Worm (Caenorhabditis elegans) whole organism, late embryonic: ENCODE measurements around the gene skat-1.
"Not testable (repeated sequence)": the region's sequence is repeated elsewhere in the genome, so short reads cannot be mapped to it uniquely, and the experiment has no call there.

Experiments used
- C08G9.2 ChIP-seq: sonication (generic microtip); optimal IDR thresholded peaks from 2 replicates; lab custom pipeline; 2016; ENCODE audit warnings: mild to moderate bottlenecking, missing genetic modification characterization, moderate library complexity, missing compliant biosample characterization
- T23F11.4 ChIP-seq: fragments of 200-800 bp; sonication (Bioruptor generic); optimal IDR thresholded peaks from 2 replicates; lab custom pipeline; 2018; ENCODE audit warnings: mild to moderate bottlenecking, missing genetic modification characterization, missing compliant biosample characterization
- ahr-1 ChIP-seq: sonication (generic microtip); optimal IDR thresholded peaks from 2 replicates; lab custom pipeline; 2016; ENCODE audit warnings: missing genetic modification characterization, missing compliant biosample characterization
- ceh-14 ChIP-seq: sonication (generic microtip); optimal IDR thresholded peaks from 2 replicates; lab custom pipeline; 2016; ENCODE audit warnings: missing genotype, missing genetic modification characterization, missing compliant biosample characterization
- ceh-19 ChIP-seq: fragments of 200-800 bp; sonication (Bioruptor generic); optimal IDR thresholded peaks from 2 replicates; lab custom pipeline; 2018; ENCODE audit warnings: mild to moderate bottlenecking, missing genetic modification characterization, missing compliant biosample characterization
- ceh-2 ChIP-seq: sonication (generic microtip); optimal IDR thresholded peaks from 2 replicates; lab custom pipeline; 2016; ENCODE audit warnings: missing genotype, missing genetic modification characterization, missing compliant biosample characterization
- ceh-34 ChIP-seq: sonication (generic microtip); optimal IDR thresholded peaks from 2 replicates; lab custom pipeline; 2016; ENCODE audit warnings: mild to moderate bottlenecking, missing genetic modification characterization, missing compliant biosample characterization
- ceh-48 ChIP-seq: sonication (generic microtip); optimal IDR thresholded peaks from 2 replicates; lab custom pipeline; 2016; ENCODE audit warnings: missing genetic modification characterization, inconsistent platforms, missing compliant biosample characterization
- ceh-6 ChIP-seq: fragments of 200-800 bp; sonication (Bioruptor generic); optimal IDR thresholded peaks from 2 replicates; lab custom pipeline; 2018; ENCODE audit warnings: mild to moderate bottlenecking, missing genetic modification characterization, missing compliant biosample characterization
- che-1 ChIP-seq: sonication (generic microtip); optimal IDR thresholded peaks from 2 replicates; lab custom pipeline; 2016; ENCODE audit warnings: mild to moderate bottlenecking, missing genetic modification characterization, missing compliant biosample characterization
- elt-2 ChIP-seq: sonication (generic microtip); optimal IDR thresholded peaks from 2 replicates; lab custom pipeline; 2016; ENCODE audit warnings: missing genetic modification reagents, missing genetic modification characterization, missing compliant biosample characterization
- elt-4 ChIP-seq: sonication (generic microtip); optimal IDR thresholded peaks from 2 replicates; lab custom pipeline; 2016; ENCODE audit warnings: missing genetic modification characterization, missing compliant biosample characterization
- ets-4 ChIP-seq: sonication (generic microtip); optimal IDR thresholded peaks from 2 replicates; lab custom pipeline; 2016; ENCODE audit warnings: missing genetic modification characterization, missing compliant biosample characterization
- fax-1 ChIP-seq: sonication (generic microtip); optimal IDR thresholded peaks from 2 replicates; lab custom pipeline; 2016; ENCODE audit warnings: missing genotype, missing genetic modification characterization, missing compliant biosample characterization
- fkh-6 ChIP-seq: sonication (generic microtip); optimal IDR thresholded peaks from 2 replicates; lab custom pipeline; 2016; ENCODE audit warnings: missing genetic modification characterization, missing compliant biosample characterization
- hlh-13 ChIP-seq: fragments of 200-800 bp; sonication (Bioruptor generic); optimal IDR thresholded peaks from 2 replicates; lab custom pipeline; 2018; ENCODE audit warnings: mild to moderate bottlenecking, missing genetic modification characterization, missing compliant biosample characterization
- hlh-6 ChIP-seq: sonication (generic microtip); optimal IDR thresholded peaks from 2 replicates; lab custom pipeline; 2016; ENCODE audit warnings: missing genotype, missing genetic modification characterization, missing compliant biosample characterization
- mec-3 ChIP-seq: sonication (generic microtip); optimal IDR thresholded peaks from 2 replicates; lab custom pipeline; 2016; ENCODE audit warnings: borderline replicate concordance, missing genetic modification characterization, missing compliant biosample characterization
- nhr-11 ChIP-seq: fragments of 150-350 bp; optimal IDR thresholded peaks from 2 replicates; lab custom pipeline; 2014; ENCODE audit warnings: missing biosample characterization, missing genetic modification characterization
- nhr-232 ChIP-seq: sonication (generic microtip); optimal IDR thresholded peaks from 2 replicates; lab custom pipeline; 2016; ENCODE audit warnings: missing genetic modification characterization, missing compliant biosample characterization
- npax-4 ChIP-seq: sonication (generic microtip); optimal IDR thresholded peaks from 2 replicates; lab custom pipeline; 2016; ENCODE audit warnings: missing genetic modification characterization, missing compliant biosample characterization
- pag-3 ChIP-seq: sonication (generic microtip); optimal IDR thresholded peaks from 2 replicates; lab custom pipeline; 2016; ENCODE audit warnings: missing compliant biosample characterization, missing genetic modification characterization, borderline replicate concordance
- pha-4 ChIP-seq: fragments of 150-350 bp; optimal IDR thresholded peaks from 2 replicates; lab custom pipeline; 2018; ENCODE audit warnings: missing biosample characterization, missing genetic modification reagents, missing genetic modification characterization
- pqm-1 ChIP-seq: sonication (generic microtip); optimal IDR thresholded peaks from 2 replicates; lab custom pipeline; 2016; ENCODE audit warnings: missing genetic modification characterization, missing compliant biosample characterization
- pros-1 ChIP-seq: fragments of 150-350 bp; optimal IDR thresholded peaks from 2 replicates; lab custom pipeline; 2014; ENCODE audit warnings: missing biosample characterization, missing genetic modification reagents, missing genetic modification characterization
- ref-2 ChIP-seq: sonication (generic microtip); optimal IDR thresholded peaks from 2 replicates; lab custom pipeline; 2016; ENCODE audit warnings: missing genetic modification characterization, missing compliant biosample characterization
- rnt-1 ChIP-seq: sonication (generic microtip); optimal IDR thresholded peaks from 2 replicates; lab custom pipeline; 2016; ENCODE audit warnings: missing genetic modification characterization, missing compliant biosample characterization
- sox-4 ChIP-seq: sonication (generic microtip); optimal IDR thresholded peaks from 2 replicates; lab custom pipeline; 2017; ENCODE audit warnings: mild to moderate bottlenecking, missing genetic modification characterization, inconsistent platforms, missing compliant biosample characterization
- tbx-2 ChIP-seq: sonication (generic microtip); optimal IDR thresholded peaks from 2 replicates; lab custom pipeline; 2016; ENCODE audit warnings: missing genetic modification characterization, missing compliant biosample characterization
- tbx-7 ChIP-seq: sonication (generic microtip); optimal IDR thresholded peaks from 2 replicates; lab custom pipeline; 2016; ENCODE audit warnings: missing genotype, missing genetic modification characterization, missing compliant biosample characterization
- unc-42 ChIP-seq: sonication (generic microtip); optimal IDR thresholded peaks from 2 replicates; lab custom pipeline; 2016; ENCODE audit warnings: missing genotype, missing genetic modification characterization, missing compliant biosample characterization
- unc-55 ChIP-seq: sonication (generic microtip); optimal IDR thresholded peaks from 2 replicates; lab custom pipeline; 2017; ENCODE audit warnings: missing biosample characterization, missing genetic modification reagents, missing genetic modification characterization
- ztf-16 ChIP-seq: sonication (generic microtip); optimal IDR thresholded peaks from 2 replicates; lab custom pipeline; 2017; ENCODE audit warnings: missing genetic modification characterization, missing compliant biosample characterization

skat-1 gene

DNA sequence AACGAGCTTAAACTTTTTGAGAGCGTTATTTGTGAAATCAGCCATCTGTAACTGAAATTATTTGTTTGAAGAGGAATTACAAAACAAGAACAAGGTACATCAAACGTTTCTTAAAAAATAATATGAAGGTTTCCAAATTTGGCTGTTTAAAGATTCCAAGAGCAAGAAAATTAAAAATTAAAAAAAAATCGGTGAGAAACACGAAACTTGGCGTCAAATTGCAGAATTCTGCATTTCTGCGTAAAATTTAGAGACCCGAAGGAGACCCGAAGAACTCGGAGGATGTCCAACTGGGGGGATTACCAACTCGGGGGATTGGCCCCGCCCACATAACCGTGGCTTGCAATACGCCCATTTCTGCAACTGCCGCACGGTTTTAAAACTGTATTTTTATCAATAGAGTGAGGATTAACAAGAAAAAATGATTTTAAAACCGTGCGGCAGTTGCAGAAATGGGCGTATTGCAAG, 9.4 kb upstream of the skat-1 start, which contains the start of gene rab-6.1:
TSS of gene rab-6.1 (minus strand) at position 51 of the 468 bp plus-strand sequence.
- not testable (repeated sequence) for TF ChIP-seq ahr-1 (tag; lab: Kevin White, UChicago); unc-55; ceh-2 (tag; lab: Kevin White, UChicago)

DNA sequence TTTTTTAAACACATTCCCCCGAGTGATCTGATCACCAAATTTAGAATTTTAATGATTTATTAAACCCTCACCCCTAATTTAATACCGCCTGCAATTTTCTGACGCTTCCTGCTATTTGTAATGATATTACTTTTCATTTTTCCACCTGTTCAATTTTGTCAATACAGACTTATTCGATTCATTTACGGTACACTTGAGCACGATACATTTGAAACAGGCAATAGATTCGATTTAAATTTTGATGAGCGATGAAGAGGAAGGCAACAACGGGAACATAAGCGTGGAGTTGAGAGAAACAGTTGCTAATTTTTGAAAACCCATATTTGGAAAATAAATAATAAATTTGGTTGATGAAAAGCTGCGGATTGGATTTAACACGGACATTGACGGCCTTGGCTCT, 8.1 kb upstream of the skat-1 start:
- TF ChIP-seq C08G9.2 (tag; lab: Kevin White, UChicago) (no peak), tbx-7 (tag; lab: Kevin White, UChicago) (no peak), npax-4 (tag; lab: Kevin White, UChicago) (no peak), ets-4 (tag; lab: Kevin White, UChicago) (no peak), ceh-14 (no peak), ceh-19 (no peak), che-1 (tag; lab: Kevin White, UChicago) (no peak), T23F11.4 (GFP tag; lab: Kevin White, UChicago) (no peak), ref-2 (tag; lab: Kevin White, UChicago) (no peak)

DNA sequence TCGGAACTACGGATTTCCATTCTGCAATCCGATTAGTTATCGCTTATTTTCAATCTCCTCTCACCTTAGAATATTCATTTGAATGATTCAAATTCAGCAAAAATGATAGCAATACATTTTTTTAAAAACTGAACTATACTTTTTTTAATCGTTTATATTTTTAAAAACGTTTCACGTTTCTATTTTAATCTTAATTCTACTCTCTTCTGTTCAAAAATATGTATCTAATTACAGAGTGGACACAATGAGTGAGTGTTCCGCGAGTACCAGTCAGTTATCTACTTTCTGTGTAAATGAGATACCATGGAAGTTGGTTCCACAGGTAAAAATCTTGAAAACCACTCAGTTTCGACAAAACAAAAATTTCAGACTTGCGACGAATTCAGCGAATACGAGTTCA, 6.0 kb upstream of the skat-1 start, which contains the start of the genes F59B2.15 and zif-1:
TSS of gene F59B2.15 (minus strand) at position 101 of the 400 bp plus-strand sequence.
TSS of gene zif-1 (plus strand) at position 235 of the 400 bp plus-strand sequence.
- TF ChIP-seq unc-42 (tag; lab: Kevin White, UChicago) (no peak), ceh-48 (no peak), pros-1 (tag; lab: Kevin White, UChicago) (no peak)

DNA sequence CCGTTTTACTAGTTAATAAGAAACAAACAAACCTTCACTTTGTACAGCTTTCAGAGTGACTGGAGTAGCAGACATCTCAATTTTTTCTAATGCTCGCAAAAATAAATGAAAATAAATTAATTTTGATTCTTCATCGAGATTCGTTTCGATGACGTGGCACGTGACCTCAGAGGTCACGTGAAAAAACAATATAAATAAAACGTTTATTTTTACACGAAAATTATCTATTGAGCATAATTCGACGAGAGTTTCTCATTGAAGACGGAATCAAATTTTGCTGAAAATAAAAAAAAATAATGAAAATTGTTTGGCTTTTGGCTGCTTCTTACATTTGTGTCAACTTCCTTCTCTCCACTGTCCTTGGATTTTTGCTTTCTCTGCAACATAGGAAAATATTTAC, 5.3 kb upstream of the skat-1 start, which contains the start of gene rpn-6.2:
TSS of gene rpn-6.2 (minus strand) at position 101 of the 400 bp plus-strand sequence.
- TF ChIP-seq nhr-232 (tag; lab: Kevin White, UChicago), result no peak
- TF ChIP-seq ceh-34 (tag; lab: Kevin White, UChicago), result no peak
- TF ChIP-seq ahr-1 (tag; lab: Kevin White, UChicago), result no peak
- TF ChIP-seq sox-4 (tag; lab: Kevin White, UChicago), result no peak
- no peak for TF ChIP-seq ceh-6 (GFP tag; lab: Kevin White, UChicago)

DNA sequence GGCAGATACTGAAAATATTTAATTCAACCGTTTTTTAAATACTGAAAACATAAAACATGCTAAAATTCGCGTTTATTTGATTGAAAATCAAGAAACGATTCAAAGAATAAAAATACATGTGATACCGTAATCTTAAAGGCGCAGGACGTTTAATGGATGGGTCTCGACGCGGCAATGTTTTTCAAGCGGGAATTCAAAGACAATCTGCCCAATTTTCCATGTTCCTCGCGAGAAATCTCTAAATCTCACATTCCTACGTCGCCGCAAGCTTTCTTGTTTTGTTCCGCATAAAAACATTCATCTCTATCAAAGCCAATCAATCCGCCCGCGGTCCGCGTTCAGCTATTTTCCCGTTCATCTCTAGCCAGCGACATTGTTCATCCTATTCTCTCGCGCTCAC, 4.9 kb upstream of the skat-1 start:
- TF ChIP-seq tbx-2 (tag; lab: Kevin White, UChicago), result no peak
- no peak for TF ChIP-seq pha-4 (tag; lab: Kevin White, UChicago)
- TF ChIP-seq ztf-16 (tag; lab: Kevin White, UChicago), result no peak
- TF ChIP-seq pqm-1 (tag; lab: Kevin White, UChicago), result no peak
- no peak for TF ChIP-seq ceh-2 (tag; lab: Kevin White, UChicago)
- TF ChIP-seq pros-1 (tag; lab: Kevin White, UChicago), result no peak
- no peak for TF ChIP-seq mec-3 (tag; lab: Kevin White, UChicago)
- TF ChIP-seq pag-3 (tag; lab: Kevin White, UChicago), result no peak
- TF ChIP-seq elt-4 (tag; lab: Kevin White, UChicago), result no peak
- no peak for TF ChIP-seq nhr-232 (tag; lab: Kevin White, UChicago)
- no peak for TF ChIP-seq nhr-11 (tag; lab: Kevin White, UChicago)
- no peak for TF ChIP-seq hlh-6 (tag; lab: Kevin White, UChicago)
- TF ChIP-seq unc-55, result no peak
- TF ChIP-seq hlh-13 (GFP tag; lab: Kevin White, UChicago), result no peak
- no peak for TF ChIP-seq fkh-6 (tag; lab: Kevin White, UChicago)
- TF ChIP-seq rnt-1 (tag; lab: Kevin White, UChicago), result no peak
- TF ChIP-seq fax-1 (tag; lab: Kevin White, UChicago), result no peak
- no peak for TF ChIP-seq elt-2 (tag; lab: Kevin White, UChicago)
